Worm (Caenorhabditis elegans) whole organism, L1 larva: ENCODE results near the gene ptc-1.

Source experiments
- aly-2 ChIP-seq: fragments of 150-350 bp; optimal IDR thresholded peaks from 2 replicates; lab custom pipeline; 2014; ENCODE audit warnings: missing biosample characterization, missing genetic modification characterization
- efl-3 ChIP-seq: fragments of 200-800 bp; sonication (Bioruptor generic); optimal IDR thresholded peaks from 2 replicates; lab custom pipeline; 2018; ENCODE audit warnings: mild to moderate bottlenecking, missing genetic modification characterization, missing compliant biosample characterization
- egl-13 ChIP-seq: sonication (generic microtip); optimal IDR thresholded peaks from 2 replicates; lab custom pipeline; 2016; ENCODE audit warnings: missing genotype, missing genetic modification reagents, missing genetic modification characterization, missing compliant biosample characterization
- lin-15B ChIP-seq: fragments of 150-350 bp; sonication (generic microtip); optimal IDR thresholded peaks from 3 replicates; lab custom pipeline; 2014; ENCODE audit warnings: missing biosample characterization, missing genetic modification characterization
- pqm-1 ChIP-seq: sonication (generic microtip); optimal IDR thresholded peaks from 3 replicates; lab custom pipeline; 2017; ENCODE audit warnings: missing biosample characterization, missing genetic modification characterization
- skn-1 ChIP-seq: fragments of 150-350 bp; optimal IDR thresholded peaks from 2 replicates; lab custom pipeline; 2014; ENCODE audit warnings: missing biosample characterization, missing genetic modification characterization
- ztf-11 ChIP-seq, 2 experiments: sonication (generic microtip); optimal IDR thresholded peaks; 2 replicates each; lab custom pipeline; 2016 to 2017; ENCODE audit warnings: missing genetic modification characterization in 2 of 2, missing biosample characterization in 1 of 2, missing compliant biosample characterization in 1 of 2

DNA sequence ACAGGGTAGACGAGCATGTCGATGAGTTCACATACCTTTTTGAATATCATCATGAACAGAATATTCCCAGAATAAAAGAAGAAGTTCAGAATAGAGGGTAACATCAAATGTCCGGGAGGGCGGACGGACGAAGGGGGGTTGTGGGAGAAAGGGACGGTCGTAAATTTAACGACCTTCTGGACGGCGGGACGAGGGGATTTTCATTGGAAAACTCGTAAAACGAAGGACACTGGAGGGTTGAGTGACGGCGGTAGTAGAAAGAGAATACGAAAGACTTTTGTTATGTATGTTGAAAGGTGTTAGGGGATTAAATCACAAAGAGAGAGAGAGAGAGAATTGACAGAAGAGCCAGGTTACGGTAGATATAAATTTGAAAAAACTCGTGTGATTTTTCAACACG is 42.4 kb upstream of the ptc-1 start:
- TF ChIP-seq efl-3 (GFP tag; lab: Kevin White, UChicago) (no peak), ztf-11 (tag; optimal IDR thresholded peaks at IDR 0.05; lab: Kevin White, UChicago) (no peak), aly-2 (tag; lab: Kevin White, UChicago) (no peak), egl-13 (tag; lab: Kevin White, UChicago) (no peak), skn-1 (no peak), pqm-1 (tag; lab: Kevin White, UChicago) (no peak), lin-15B (tag; lab: Kevin White, UChicago) (no peak)
